Fruit fly (Drosophila melanogaster) whole organism, prepupa: Measurements from ENCODE around the gene AlkB.

ENCODE experiments used
- Blimp-1 ChIP-seq: fragments of 200-800 bp; sonication (Bioruptor generic); optimal IDR thresholded peaks from 3 replicates; lab custom pipeline; 2017; ENCODE audit warnings: missing biosample characterization, missing genetic modification characterization, mild to moderate bottlenecking, moderate library complexity, missing genetic modification reagents
- CG10631 ChIP-seq: fragments of 200-800 bp; sonication (Bioruptor generic); optimal IDR thresholded peaks from 2 replicates; lab custom pipeline; 2016; ENCODE audit warnings: missing biosample characterization, missing genetic modification characterization
- CG11294 ChIP-seq: fragments of 200-800 bp; sonication (Bioruptor generic); IDR thresholded peaks from 2 replicates; pipeline ENCODE4 v1.3.6; 2022; ENCODE audit warnings: missing biosample characterization, missing genetic modification characterization
- CG11902 ChIP-seq: fragments of 200-800 bp; sonication (Bioruptor generic); optimal IDR thresholded peaks from 3 replicates; lab custom pipeline; 2016; ENCODE audit warnings: missing biosample characterization, missing genetic modification characterization
- CG15336 ChIP-seq: fragments of 200-800 bp; sonication (Bioruptor generic); IDR thresholded peaks from 2 replicates; pipeline ENCODE4 v1.3.6; 2022; ENCODE audit warnings: missing biosample characterization, missing genetic modification characterization
- CG16779 ChIP-seq: fragments of 200-800 bp; sonication (Bioruptor generic); optimal IDR thresholded peaks from 3 replicates; lab custom pipeline; 2017; ENCODE audit warnings: missing biosample characterization, mild to moderate bottlenecking, missing genetic modification characterization
- CG3032 ChIP-seq: fragments of 200-800 bp; optimal IDR thresholded peaks from 2 replicates; lab custom pipeline; 2019; ENCODE audit warnings: missing biosample characterization, mild to moderate bottlenecking, missing genetic modification characterization, moderate library complexity
- CG32006 ChIP-seq: fragments of 200-800 bp; sonication (Bioruptor generic); optimal IDR thresholded peaks from 3 replicates; lab custom pipeline; 2017; ENCODE audit warnings: missing biosample characterization, mild to moderate bottlenecking, missing genetic modification characterization
- CG4318 ChIP-seq: fragments of 200-800 bp; sonication (Bioruptor generic); optimal IDR thresholded peaks from 3 replicates; lab custom pipeline; 2017; ENCODE audit warnings: missing biosample characterization, mild to moderate bottlenecking, missing genetic modification characterization
- CG6163 ChIP-seq: fragments of 200-800 bp; sonication (Bioruptor generic); IDR thresholded peaks from 3 replicates; pipeline ENCODE4 v1.3.6; 2022; ENCODE audit warnings: missing biosample characterization, missing genetic modification characterization
- CG6808 ChIP-seq: fragments of 200-800 bp; sonication (Bioruptor generic); optimal IDR thresholded peaks from 3 replicates; lab custom pipeline; 2017; ENCODE audit warnings: missing biosample characterization, missing genetic modification characterization, mild to moderate bottlenecking, moderate library complexity, missing genetic modification reagents
- CG9139 ChIP-seq: fragments of 200-800 bp; sonication (Bioruptor generic); optimal IDR thresholded peaks from 3 replicates; lab custom pipeline; 2017; ENCODE audit warnings: missing biosample characterization, mild to moderate bottlenecking, missing genetic modification characterization
- Eip75B ChIP-seq: fragments of 200-800 bp; sonication (Bioruptor generic); optimal IDR thresholded peaks from 3 replicates; lab custom pipeline; 2016; ENCODE audit warnings: missing biosample characterization, missing genetic modification characterization
- Eip78C ChIP-seq: fragments of 200-800 bp; sonication (Bioruptor generic); peaks from one replicate; lab custom pipeline; 2016; ENCODE audit warnings: missing biosample characterization, missing genetic modification characterization
- Eip93F ChIP-seq: fragments of 200-800 bp; sonication (Bioruptor generic); optimal IDR thresholded peaks from 2 replicates; lab custom pipeline; 2016; ENCODE audit warnings: missing biosample characterization, mild to moderate bottlenecking, missing genetic modification characterization
- Gug ChIP-seq: fragments of 200-800 bp; sonication (Bioruptor generic); IDR thresholded peaks from 2 replicates; pipeline ENCODE4 v1.3.6; 2022; ENCODE audit warnings: missing biosample characterization, missing genetic modification characterization
- Hr38 ChIP-seq: sonication (Bioruptor generic); optimal IDR thresholded peaks from 2 replicates; lab custom pipeline; 2016; ENCODE audit warnings: missing biosample characterization, missing genetic modification characterization
- Hr39 ChIP-seq: fragments of 200-800 bp; sonication (Bioruptor generic); optimal IDR thresholded peaks from 2 replicates; lab custom pipeline; 2016; ENCODE audit warnings: missing biosample characterization, missing genetic modification characterization
- Hr4 ChIP-seq: fragments of 200-800 bp; sonication (Bioruptor generic); optimal IDR thresholded peaks from 3 replicates; lab custom pipeline; 2016; ENCODE audit warnings: missing biosample characterization, missing genetic modification characterization
- Lpt ChIP-seq: fragments of 200-800 bp; sonication (Bioruptor generic); optimal IDR thresholded peaks from 3 replicates; lab custom pipeline; 2016; ENCODE audit warnings: missing biosample characterization, missing genetic modification characterization
- Met ChIP-seq: fragments of 200-800 bp; sonication (Bioruptor generic); optimal IDR thresholded peaks from 3 replicates; lab custom pipeline; 2016; ENCODE audit warnings: missing biosample characterization, missing genetic modification characterization
- OdsH ChIP-seq: fragments of 200-800 bp; sonication (Bioruptor generic); optimal IDR thresholded peaks from 3 replicates; lab custom pipeline; 2016; ENCODE audit warnings: missing biosample characterization, missing genetic modification characterization
- Smox ChIP-seq: fragments of 200-800 bp; sonication (Bioruptor generic); optimal IDR thresholded peaks from 3 replicates; lab custom pipeline; 2016; ENCODE audit warnings: missing biosample characterization, missing genetic modification characterization
- Sox102F ChIP-seq: fragments of 200-800 bp; sonication (Bioruptor generic); optimal IDR thresholded peaks from 2 replicates; lab custom pipeline; 2016; ENCODE audit warnings: missing biosample characterization, mild to moderate bottlenecking, missing genetic modification characterization
- Sox14 ChIP-seq: fragments of 200-800 bp; sonication (Bioruptor generic); optimal IDR thresholded peaks from 3 replicates; lab custom pipeline; 2016; ENCODE audit warnings: missing biosample characterization, missing genetic modification characterization
- achi ChIP-seq: fragments of 200-800 bp; sonication (Bioruptor generic); optimal IDR thresholded peaks from 3 replicates; lab custom pipeline; 2016; ENCODE audit warnings: missing biosample characterization, missing genetic modification characterization
- acj6 ChIP-seq: fragments of 200-800 bp; sonication (Bioruptor generic); optimal IDR thresholded peaks from 3 replicates; lab custom pipeline; 2016; ENCODE audit warnings: missing biosample characterization, missing genetic modification characterization
- cyc ChIP-seq: fragments of 200-800 bp; sonication (Bioruptor generic); optimal IDR thresholded peaks from 3 replicates; lab custom pipeline; 2016; ENCODE audit warnings: missing biosample characterization, missing genetic modification characterization
- dac ChIP-seq: fragments of 200-800 bp; sonication (Bioruptor generic); optimal IDR thresholded peaks from 2 replicates; lab custom pipeline; 2017; ENCODE audit warnings: missing biosample characterization, mild to moderate bottlenecking, missing genetic modification characterization
- dsx ChIP-seq: fragments of 200-800 bp; optimal IDR thresholded peaks from 3 replicates; lab custom pipeline; 2019; ENCODE audit warnings: missing biosample characterization, mild to moderate bottlenecking, missing genetic modification characterization, moderate library complexity; ENCODE audit not compliant: poor library complexity, severe bottlenecking
- eg ChIP-seq: fragments of 200-800 bp; sonication (Bioruptor generic); IDR thresholded peaks from 3 replicates; pipeline ENCODE4 v1.3.6; 2022; ENCODE audit warnings: missing biosample characterization, missing genetic modification characterization
- fd59A ChIP-seq: fragments of 200-800 bp; sonication (Bioruptor generic); optimal IDR thresholded peaks from 2 replicates; lab custom pipeline; 2017; ENCODE audit warnings: missing biosample characterization, mild to moderate bottlenecking, missing genetic modification characterization, missing genetic modification reagents
- fd85E ChIP-seq: fragments of 200-800 bp; sonication (Bioruptor generic); optimal IDR thresholded peaks from 3 replicates; lab custom pipeline; 2016; ENCODE audit warnings: missing biosample characterization, missing genetic modification characterization
- fkh ChIP-seq: fragments of 200-800 bp; sonication (Bioruptor generic); optimal IDR thresholded peaks from 3 replicates; lab custom pipeline; 2017; ENCODE audit warnings: missing biosample characterization, mild to moderate bottlenecking, missing genetic modification characterization, moderate library complexity
- lz ChIP-seq: fragments of 200-800 bp; sonication (Bioruptor generic); optimal IDR thresholded peaks from 3 replicates; lab custom pipeline; 2016; ENCODE audit warnings: missing biosample characterization, missing genetic modification characterization
- net ChIP-seq: fragments of 200-800 bp; sonication (Bioruptor generic); optimal IDR thresholded peaks from 3 replicates; lab custom pipeline; 2016; ENCODE audit warnings: missing biosample characterization, missing genetic modification characterization
- pdm3 ChIP-seq: fragments of 200-800 bp; sonication (Bioruptor generic); optimal IDR thresholded peaks from 3 replicates; lab custom pipeline; 2016; ENCODE audit warnings: missing biosample characterization, missing genetic modification characterization
- salr ChIP-seq, 2 experiments: fragments of 200-800 bp; sonication (Bioruptor generic); optimal IDR thresholded peaks; 3 replicates each; lab custom pipeline; 2016 to 2018; ENCODE audit warnings: missing biosample characterization in 2 of 2, missing genetic modification characterization in 2 of 2, mild to moderate bottlenecking in 1 of 2
- spab ChIP-seq: fragments of 200-800 bp; sonication (Bioruptor generic); optimal IDR thresholded peaks from 2 replicates; lab custom pipeline; 2017; ENCODE audit warnings: missing biosample characterization, mild to moderate bottlenecking, missing genetic modification characterization, missing genetic modification reagents
- ss ChIP-seq, 2 experiments: fragments of 200-800 bp; sonication (Bioruptor generic); optimal IDR thresholded peaks; 2 replicates in 1 of 2; 3 replicates in 1 of 2; lab custom pipeline; 2017 to 2018; ENCODE audit warnings: mild to moderate bottlenecking in 2 of 2, missing biosample characterization in 2 of 2, missing genetic modification characterization in 2 of 2, moderate library complexity in 1 of 2
- topi ChIP-seq: fragments of 200-800 bp; sonication (Bioruptor generic); optimal IDR thresholded peaks from 3 replicates; lab custom pipeline; 2016; ENCODE audit warnings: missing biosample characterization, missing genetic modification characterization

The AlkB gene

dm6 chrX:15835393-15835792, 23.9 kb downstream of the AlkB start, which contains the start of gene Chc (continued):
- TF ChIP-seq Blimp-1 (no peak), topi (GFP tag; lab: Kevin White, UChicago) (no peak), Hr39 (peak; percentile 1), CG11294 (GFP tag; lab: Robert Waterston, UW) (no peak), CG4318 (GFP tag; lab: Kevin White, UChicago) (no peak), fkh (GFP tag; lab: Kevin White, UChicago) (peak; percentile 14), lz (GFP tag; lab: Kevin White, UChicago) (peak; percentile 16), pdm3 (no peak), CG32006 (GFP tag; lab: Kevin White, UChicago) (no peak), eg (no peak), CG6163 (GFP tag; lab: Robert Waterston, UW) (no peak), salr (GFP tag; optimal IDR thresholded peaks at IDR 0.05; lab: Kevin White, UChicago) (no peak), fd59A (no peak), Hr38 (GFP tag; lab: Kevin White, UChicago) (no peak), Met (GFP tag; lab: Kevin White, UChicago) (peak; percentile 13)

dm6 chrX:15834594-15835236, 24.6 kb downstream of the AlkB start:
- TF ChIP-seq Hr38 (GFP tag; lab: Kevin White, UChicago), result no peak
- TF ChIP-seq dsx (GFP tag; lab: Kevin White, UChicago), result no peak
- no peak for TF ChIP-seq Lpt
- TF ChIP-seq cyc, result no peak
- no peak for TF ChIP-seq CG16779 (tag; lab: Kevin White, UChicago)
- TF ChIP-seq fd85E (GFP tag; lab: Kevin White, UChicago), result peak; percentile 15
- no peak for TF ChIP-seq CG32006 (GFP tag; lab: Kevin White, UChicago)
- TF ChIP-seq Gug (GFP tag; lab: Robert Waterston, UW), result no peak
- TF ChIP-seq spab (GFP tag; lab: Kevin White, UChicago), result no peak
- TF ChIP-seq CG15336 (GFP tag; lab: Robert Waterston, UW), result no peak
- no peak for TF ChIP-seq CG10631 (GFP tag; lab: Kevin White, UChicago)
- TF ChIP-seq Eip75B (GFP tag; lab: Kevin White, UChicago), result no peak
- no peak for TF ChIP-seq fkh (GFP tag; lab: Kevin White, UChicago)
- peak; percentile 22 for TF ChIP-seq Eip93F (GFP tag; lab: Kevin White, UChicago)
- TF ChIP-seq salr (GFP tag; optimal IDR thresholded peaks at IDR 0.05; lab: Kevin White, UChicago), result no peak
- TF ChIP-seq net (GFP tag; lab: Kevin White, UChicago), result no peak
- TF ChIP-seq topi (GFP tag; lab: Kevin White, UChicago), result no peak
- TF ChIP-seq CG6808 (GFP tag; lab: Kevin White, UChicago), result peak; percentile 22
- TF ChIP-seq acj6 (GFP tag; lab: Kevin White, UChicago), result no peak
- no peak for TF ChIP-seq Hr4 (GFP tag; lab: Kevin White, UChicago)
- TF ChIP-seq ss (GFP tag; optimal IDR thresholded peaks at IDR 0.05; lab: Kevin White, UChicago), result peak; percentile 24 to 30
- no peak for TF ChIP-seq CG11902 (GFP tag; lab: Kevin White, UChicago)
- no peak for TF ChIP-seq Sox14
- no peak for TF ChIP-seq Smox
- no peak for TF ChIP-seq dac
- no peak for TF ChIP-seq CG4318 (GFP tag; lab: Kevin White, UChicago)
- TF ChIP-seq Eip78C, result peak; percentile 47
- no peak for TF ChIP-seq Blimp-1
- TF ChIP-seq CG9139, result no peak
- no peak; the same call in 2 of the 3 replicates for TF ChIP-seq eg
- no peak for TF ChIP-seq Sox102F (GFP tag; lab: Kevin White, UChicago)
- no peak for TF ChIP-seq CG3032
- TF ChIP-seq achi (GFP tag; lab: Kevin White, UChicago), result no peak
- TF ChIP-seq OdsH (GFP tag; lab: Kevin White, UChicago), result no peak
